Worm (Caenorhabditis elegans) whole organism, L2 larva: Measurements from ENCODE around the gene elo-9.
A peak's percentile ranks its signal among the peaks of the same experiment; 100 is the strongest.
"Not testable (repeated sequence)": the region's sequence is repeated elsewhere in the genome, so short reads cannot be mapped to it uniquely, and the experiment has no call there.

Source experiments
- C34F6.9 ChIP-seq: fragments of 150-350 bp; optimal IDR thresholded peaks from 2 replicates; lab custom pipeline; 2014; ENCODE audit warnings: missing biosample characterization, missing genetic modification characterization
- F13H6.1 ChIP-seq: sonication (generic microtip); optimal IDR thresholded peaks from 2 replicates; lab custom pipeline; 2016; ENCODE audit warnings: missing genetic modification characterization, missing compliant biosample characterization
- alr-1 ChIP-seq: fragments of 150-350 bp; optimal IDR thresholded peaks from 2 replicates; lab custom pipeline; 2014; ENCODE audit warnings: missing biosample characterization, missing genetic modification characterization
- blmp-1 ChIP-seq: sonication (generic microtip); optimal IDR thresholded peaks from 2 replicates; lab custom pipeline; 2017; ENCODE audit warnings: missing genetic modification characterization, mild to moderate bottlenecking, missing compliant biosample characterization, antibody characterized with exemption, moderate library complexity; ENCODE audit not compliant: insufficient read depth
- ceh-16 ChIP-seq: fragments of 150-350 bp; optimal IDR thresholded peaks from 2 replicates; lab custom pipeline; 2014; ENCODE audit warnings: missing biosample characterization, missing genetic modification characterization
- ceh-82 ChIP-seq: fragments of 150-350 bp; optimal IDR thresholded peaks from 2 replicates; lab custom pipeline; 2014; ENCODE audit warnings: missing biosample characterization, missing genetic modification characterization
- crh-2 ChIP-seq: sonication (generic microtip); optimal IDR thresholded peaks from 2 replicates; lab custom pipeline; 2017; ENCODE audit warnings: missing biosample characterization, missing genetic modification characterization
- dmd-4 ChIP-seq: sonication (generic microtip); optimal IDR thresholded peaks from 2 replicates; lab custom pipeline; 2017; ENCODE audit warnings: missing biosample characterization, missing genetic modification characterization
- egl-27 ChIP-seq: sonication (generic microtip); optimal IDR thresholded peaks from 3 replicates; lab custom pipeline; 2017; ENCODE audit warnings: missing biosample characterization, missing genetic modification reagents, missing genetic modification characterization
- fos-1 ChIP-seq: fragments of 150-350 bp; optimal IDR thresholded peaks from 2 replicates; lab custom pipeline; 2014; ENCODE audit warnings: missing biosample characterization, missing genetic modification characterization
- gmeb-1 ChIP-seq: fragments of 150-350 bp; optimal IDR thresholded peaks from 2 replicates; lab custom pipeline; 2014; ENCODE audit warnings: missing biosample characterization, missing genetic modification characterization
- lin-11 ChIP-seq: fragments of 150-350 bp; sonication (generic microtip); optimal IDR thresholded peaks from 2 replicates; lab custom pipeline; 2014; ENCODE audit warnings: missing biosample characterization, missing genetic modification characterization, inconsistent platforms, mixed read lengths
- lin-13 ChIP-seq: fragments of 150-350 bp; optimal IDR thresholded peaks from 2 replicates; lab custom pipeline; 2014; ENCODE audit warnings: missing biosample characterization, missing genetic modification reagents, missing genetic modification characterization
- lin-39 ChIP-seq: fragments of 150-350 bp; optimal IDR thresholded peaks from 2 replicates; lab custom pipeline; 2014; ENCODE audit warnings: missing biosample characterization, missing genetic modification reagents, missing genetic modification characterization
- lsy-2 ChIP-seq, 2 experiments: fragments of 150-350 bp in 1 of 2; sonication (generic microtip) in 1 of 2; optimal IDR thresholded peaks; 2 replicates each; lab custom pipeline; 2014 to 2017; ENCODE audit warnings: missing biosample characterization in 2 of 2, missing genetic modification characterization in 2 of 2
- mab-5 ChIP-seq: fragments of 150-350 bp; optimal IDR thresholded peaks from 2 replicates; lab custom pipeline; 2014; ENCODE audit warnings: missing biosample characterization, missing genetic modification characterization
- mdl-1 ChIP-seq, 2 experiments: fragments of 150-350 bp in 1 of 2; sonication (generic microtip) in 1 of 2; optimal IDR thresholded peaks; 2 replicates each; lab custom pipeline; 2017; ENCODE audit warnings: missing biosample characterization in 2 of 2, missing genetic modification characterization in 2 of 2
- nhr-10 ChIP-seq: sonication (generic microtip); optimal IDR thresholded peaks from 2 replicates; lab custom pipeline; 2017; ENCODE audit warnings: missing biosample characterization, missing genetic modification characterization
- nhr-12 ChIP-seq: fragments of 150-350 bp; optimal IDR thresholded peaks from 2 replicates; lab custom pipeline; 2014; ENCODE audit warnings: missing biosample characterization, missing genetic modification characterization
- nhr-129 ChIP-seq: fragments of 150-350 bp; optimal IDR thresholded peaks from 2 replicates; lab custom pipeline; 2014; ENCODE audit warnings: missing biosample characterization, missing genetic modification characterization
- nhr-21 ChIP-seq: fragments of 150-350 bp; optimal IDR thresholded peaks from 2 replicates; lab custom pipeline; 2014; ENCODE audit warnings: missing biosample characterization, missing genetic modification characterization
- nhr-25 ChIP-seq: fragments of 150-350 bp; sonication (generic microtip); optimal IDR thresholded peaks from 3 replicates; lab custom pipeline; 2014; ENCODE audit warnings: missing biosample characterization, missing genetic modification characterization
- peb-1 ChIP-seq: fragments of 150-350 bp; optimal IDR thresholded peaks from 2 replicates; lab custom pipeline; 2014; ENCODE audit warnings: missing biosample characterization, missing genetic modification characterization
- skn-1 ChIP-seq: sonication (generic microtip); optimal IDR thresholded peaks from 2 replicates; lab custom pipeline; 2017; ENCODE audit warnings: missing biosample characterization, missing genetic modification characterization
- sma-9 ChIP-seq, 2 experiments: fragments of 150-350 bp in 1 of 2; sonication (generic microtip) in 1 of 2; optimal IDR thresholded peaks; 2 replicates each; lab custom pipeline; 2014 to 2016; ENCODE audit warnings: missing genetic modification characterization in 2 of 2, mild to moderate bottlenecking in 1 of 2, missing biosample characterization in 1 of 2, missing compliant biosample characterization in 1 of 2, missing genetic modification reagents in 1 of 2, moderate library complexity in 1 of 2
- snpc-4 ChIP-seq: fragments of 150-350 bp; optimal IDR thresholded peaks from 2 replicates; lab custom pipeline; 2014; ENCODE audit warnings: missing biosample characterization, missing genetic modification characterization
- unc-39 ChIP-seq: fragments of 150-350 bp; optimal IDR thresholded peaks from 2 replicates; lab custom pipeline; 2014; ENCODE audit warnings: missing biosample characterization, missing genetic modification characterization
- unc-55 ChIP-seq: fragments of 150-350 bp; sonication (generic microtip); optimal IDR thresholded peaks from 3 replicates; lab custom pipeline; 2014; ENCODE audit warnings: missing biosample characterization, missing genetic modification reagents, missing genetic modification characterization
- unc-62 ChIP-seq: fragments of 150-350 bp; optimal IDR thresholded peaks from 2 replicates; lab custom pipeline; 2014; ENCODE audit warnings: missing biosample characterization, missing genetic modification reagents, missing genetic modification characterization
- zag-1 ChIP-seq: fragments of 150-350 bp; optimal IDR thresholded peaks from 2 replicates; lab custom pipeline; 2014; ENCODE audit warnings: missing biosample characterization, missing genetic modification characterization
- ztf-1 ChIP-seq: fragments of 200-800 bp; sonication (Bioruptor generic); conservative IDR thresholded peaks from 2 replicates; pipeline ENCODE4 v1.3.6; 2022; ENCODE audit warnings: missing genetic modification characterization, missing compliant biosample characterization
- ztf-4 ChIP-seq: fragments of 150-350 bp; optimal IDR thresholded peaks from 2 replicates; lab custom pipeline; 2014; ENCODE audit warnings: missing biosample characterization, missing genetic modification characterization

elo-9 gene

ce11 chrII:15004538-15004937 lies 40.6 kb upstream of the elo-9 start:
- TF ChIP-seq unc-55 (GFP tag; lab: Kevin White, UChicago) (peak; percentile 56), nhr-25 (tag; lab: Kevin White, UChicago) (no peak)

ce11 chrII:15003410-15003809 lies 39.5 kb upstream of the elo-9 start, which contains the start of gene Y53F4B.10:
Gene Y53F4B.10, minus strand, starts transcription at chrII:15003510.
- TF ChIP-seq egl-27 (tag; lab: Kevin White, UChicago), result no peak
- no peak for TF ChIP-seq nhr-129 (tag; lab: Kevin White, UChicago)
- no peak for TF ChIP-seq F13H6.1 (tag; lab: Kevin White, UChicago)
- no peak for TF ChIP-seq nhr-10 (tag; lab: Kevin White, UChicago)
- no peak for TF ChIP-seq ztf-1
- no peak for TF ChIP-seq lin-39
- no peak for TF ChIP-seq lin-11 (tag; lab: Kevin White, UChicago)
- TF ChIP-seq nhr-12 (tag; lab: Kevin White, UChicago), result no peak
- no peak for TF ChIP-seq zag-1
- TF ChIP-seq skn-1 (tag; lab: Kevin White, UChicago), result no peak
- no peak for TF ChIP-seq nhr-25 (tag; lab: Kevin White, UChicago)
- TF ChIP-seq dmd-4, result no peak
- no peak for TF ChIP-seq alr-1 (tag; lab: Kevin White, UChicago)

- TF ChIP-seq sma-9 (GFP tag; optimal IDR thresholded peaks at IDR 0.05; lab: Kevin White, UChicago); sma-9 (tag; optimal IDR thresholded peaks at IDR 0.05; lab: Kevin White, UChicago); gmeb-1; nhr-12 (tag; lab: Kevin White, UChicago): not testable (repeated sequence)
Measured at ce11 chrII:14992598-14992997, 28.7 kb upstream of the elo-9 start, which contains the start of gene Y53F4B.7. Gene Y53F4B.7, plus strand, starts transcription at chrII:14992898.

- not testable (repeated sequence) for TF ChIP-seq mab-5 (tag; lab: Kevin White, UChicago); nhr-21 (tag; lab: Kevin White, UChicago); unc-62 (GFP tag; lab: Kevin White, UChicago)
Measured at ce11 chrII:14988171-14988570, 24.3 kb upstream of the elo-9 start, which contains the start of gene Y53F4B.43. Gene Y53F4B.43, plus strand, starts transcription at chrII:14988471.

ce11 chrII:14983909-14984308 lies 20.0 kb upstream of the elo-9 start, which contains the start of gene Y53F4B.5:
Gene Y53F4B.5, minus strand, starts transcription at chrII:14984009.
- TF ChIP-seq ceh-16 (tag; lab: Kevin White, UChicago) (no peak), peb-1 (no peak), ztf-4 (tag; lab: Kevin White, UChicago) (no peak), nhr-12 (tag; lab: Kevin White, UChicago) (no peak), egl-27 (tag; lab: Kevin White, UChicago) (no peak), ztf-1 (no peak), zag-1 (no peak), C34F6.9 (no peak), mab-5 (tag; lab: Kevin White, UChicago) (no peak), skn-1 (tag; lab: Kevin White, UChicago) (no peak), ceh-82 (no peak), unc-39 (tag; lab: Kevin White, UChicago) (no peak), alr-1 (tag; lab: Kevin White, UChicago) (no peak), mdl-1 (tag; optimal IDR thresholded peaks at IDR 0.05; lab: Kevin White, UChicago) (no peak), lsy-2 (tag; optimal IDR thresholded peaks at IDR 0.05; lab: Kevin White, UChicago) (no peak), blmp-1 (tag; lab: Kevin White, UChicago) (no peak)

ce11 chrII:14969320-14969950 lies 5.5 kb upstream of the elo-9 start, which contains the start of the genes pole-4, nsun-5 and metl-2:
Gene pole-4, minus strand, starts transcription at chrII:14969354.
Gene nsun-5, plus strand, starts transcription at chrII:14969617.
Gene metl-2, plus strand, starts transcription at chrII:14969900.
- TF ChIP-seq egl-27 (tag; lab: Kevin White, UChicago) (no peak), lin-13 (GFP tag; lab: Kevin White, UChicago) (peak; percentile 39), crh-2 (peak; percentile 27), lin-39 (no peak), gmeb-1 (peak; percentile 74), snpc-4 (tag; lab: Kevin White, UChicago) (peak; percentile 55), fos-1 (tag; lab: Kevin White, UChicago) (peak; percentile 7), unc-55 (GFP tag; lab: Kevin White, UChicago) (peak; percentile 78), unc-62 (GFP tag; lab: Kevin White, UChicago) (no peak), lsy-2 (tag; optimal IDR thresholded peaks at IDR 0.05; lab: Kevin White, UChicago) (peak in 1 of 2 experiments; percentile 73), nhr-25 (tag; lab: Kevin White, UChicago) (peak; percentile 1), C34F6.9 (peak; percentile 71)
